Fruit fly (Drosophila melanogaster) whole organism, embryonic: ENCODE results near the gene CG12241.

Source experiments
- B-H2 ChIP-seq: fragments of 200-800 bp; sonication (Bioruptor generic); optimal IDR thresholded peaks from 2 replicates; lab custom pipeline; 2018; ENCODE audit warnings: missing biosample characterization, mild to moderate bottlenecking, missing genetic modification characterization
- Bdp1 ChIP-seq: fragments of 200-800 bp; sonication (Bioruptor generic); optimal IDR thresholded peaks from 3 replicates; lab custom pipeline; 2016; ENCODE audit warnings: missing biosample characterization, missing genetic modification characterization
- Blimp-1 ChIP-seq: fragments of 200-800 bp; sonication (Bioruptor generic); optimal IDR thresholded peaks from 3 replicates; lab custom pipeline; 2018; ENCODE audit warnings: missing biosample characterization, missing genetic modification characterization, mild to moderate bottlenecking, moderate library complexity, missing genetic modification reagents
- CG10462 ChIP-seq: fragments of 200-800 bp; sonication (Bioruptor generic); optimal IDR thresholded peaks from 2 replicates; lab custom pipeline; 2016; ENCODE audit warnings: missing biosample characterization, missing genetic modification characterization
- CG10979 ChIP-seq: fragments of 200-800 bp; sonication (Bioruptor generic); optimal IDR thresholded peaks from 2 replicates; lab custom pipeline; 2018; ENCODE audit warnings: missing biosample characterization, mild to moderate bottlenecking, missing genetic modification characterization, moderate library complexity
- CG12744 ChIP-seq: fragments of 200-800 bp; sonication (Bioruptor generic); optimal IDR thresholded peaks from 2 replicates; lab custom pipeline; 2016; ENCODE audit warnings: missing biosample characterization, missing genetic modification characterization
- CG1529 ChIP-seq: fragments of 200-800 bp; sonication (Bioruptor generic); optimal IDR thresholded peaks from 3 replicates; lab custom pipeline; 2018; ENCODE audit warnings: missing biosample characterization, missing genetic modification characterization
- CG15601 ChIP-seq: fragments of 200-800 bp; sonication (Bioruptor generic); optimal IDR thresholded peaks from 3 replicates; lab custom pipeline; 2019; ENCODE audit warnings: missing biosample characterization, mild to moderate bottlenecking, missing genetic modification characterization, moderate library complexity
- CG16813 ChIP-seq: fragments of 200-800 bp; sonication (Bioruptor generic); IDR thresholded peaks from 3 replicates; pipeline ENCODE4 v1.3.6; 2022; ENCODE audit warnings: missing biosample characterization, missing genetic modification characterization; ENCODE audit not compliant: partially characterized antibody
- CG2129 ChIP-seq: fragments of 200-800 bp; sonication (Bioruptor generic); IDR thresholded peaks from 2 replicates; pipeline ENCODE4 v1.3.6; 2022; ENCODE audit warnings: missing biosample characterization, missing genetic modification characterization; ENCODE audit not compliant: partially characterized antibody
- CG31365 ChIP-seq: fragments of 200-800 bp; sonication (Bioruptor generic); optimal IDR thresholded peaks from 2 replicates; lab custom pipeline; 2018; ENCODE audit warnings: missing biosample characterization, mild to moderate bottlenecking, missing genetic modification characterization
- CG32767 ChIP-seq: fragments of 200-800 bp; sonication (Bioruptor generic); IDR thresholded peaks from 2 replicates; pipeline ENCODE4 v1.3.6; 2022; ENCODE audit warnings: missing biosample characterization, missing genetic modification characterization
- CG3281 ChIP-seq: fragments of 200-800 bp; sonication (Bioruptor generic); optimal IDR thresholded peaks from 3 replicates; lab custom pipeline; 2017; ENCODE audit warnings: missing biosample characterization, mild to moderate bottlenecking, missing genetic modification characterization
- CG4424 ChIP-seq: fragments of 200-800 bp; sonication (Bioruptor generic); optimal IDR thresholded peaks from 3 replicates; lab custom pipeline; 2016; ENCODE audit warnings: missing biosample characterization, missing genetic modification characterization
- CG8089 ChIP-seq: fragments of 200-800 bp; sonication (Bioruptor generic); optimal IDR thresholded peaks from 3 replicates; lab custom pipeline; 2016; ENCODE audit warnings: missing biosample characterization, missing genetic modification characterization
- Deaf1 ChIP-seq: fragments of 200-800 bp; optimal IDR thresholded peaks from 3 replicates; lab custom pipeline; 2019; ENCODE audit warnings: missing biosample characterization, mild to moderate bottlenecking, missing genetic modification characterization, moderate library complexity
- Dref ChIP-seq: fragments of 200-800 bp; sonication (Bioruptor generic); IDR thresholded peaks from 2 replicates; pipeline ENCODE4 v1.3.6; 2022; ENCODE audit warnings: missing biosample characterization, missing genetic modification characterization
- E2f2 ChIP-seq: fragments of 200-800 bp; sonication (Bioruptor generic); IDR thresholded peaks from 2 replicates; pipeline ENCODE4 v1.3.6; 2022; ENCODE audit warnings: missing biosample characterization, missing genetic modification characterization
- Gug ChIP-seq: fragments of 200-800 bp; sonication (Bioruptor generic); IDR thresholded peaks from 4 replicates; pipeline ENCODE4 v1.3.6; 2022; ENCODE audit warnings: missing biosample characterization, missing genetic modification characterization
- HLH4C ChIP-seq: fragments of 200-800 bp; sonication (Bioruptor generic); IDR thresholded peaks from 3 replicates; pipeline ENCODE4 v1.3.6; 2022; ENCODE audit warnings: missing biosample characterization, missing genetic modification characterization; ENCODE audit not compliant: partially characterized antibody
- Hr3 ChIP-seq: fragments of 200-800 bp; sonication (Bioruptor generic); optimal IDR thresholded peaks from 3 replicates; lab custom pipeline; 2016; ENCODE audit warnings: missing biosample characterization, missing genetic modification characterization
- Hsf ChIP-seq: fragments of 200-800 bp; sonication (Bioruptor generic); optimal IDR thresholded peaks from 3 replicates; lab custom pipeline; 2016; ENCODE audit warnings: missing biosample characterization, missing genetic modification characterization
- MTF-1 ChIP-seq: fragments of 200-800 bp; sonication (Bioruptor generic); optimal IDR thresholded peaks from 2 replicates; lab custom pipeline; 2018; ENCODE audit warnings: missing biosample characterization, mild to moderate bottlenecking, missing genetic modification characterization, borderline replicate concordance
- NK7.1 ChIP-seq: fragments of 200-800 bp; sonication (Bioruptor generic); optimal IDR thresholded peaks from 3 replicates; lab custom pipeline; 2016; ENCODE audit warnings: missing biosample characterization, missing genetic modification characterization
- PHDP ChIP-seq: fragments of 200-800 bp; sonication (Bioruptor generic); optimal IDR thresholded peaks from 3 replicates; lab custom pipeline; 2018; ENCODE audit warnings: missing biosample characterization, mild to moderate bottlenecking, missing genetic modification characterization, moderate library complexity
- Rx ChIP-seq: fragments of 200-800 bp; sonication (Bioruptor generic); IDR thresholded peaks from 2 replicates; pipeline ENCODE4 v1.3.6; 2022; ENCODE audit warnings: missing biosample characterization, missing genetic modification characterization
- Usf ChIP-seq: fragments of 200-800 bp; sonication (Bioruptor generic); optimal IDR thresholded peaks from 2 replicates; lab custom pipeline; 2017; ENCODE audit warnings: missing genotype, missing biosample characterization, missing genetic modification characterization
- ap ChIP-seq: fragments of 200-800 bp; sonication (Bioruptor generic); IDR thresholded peaks from 2 replicates; pipeline ENCODE4 v1.3.6; 2022; ENCODE audit warnings: missing biosample characterization, missing genetic modification characterization
- ato ChIP-seq: fragments of 200-800 bp; sonication (Bioruptor generic); IDR thresholded peaks from 2 replicates; pipeline ENCODE4 v1.3.6; 2022; ENCODE audit warnings: missing biosample characterization, missing genetic modification characterization; ENCODE audit not compliant: partially characterized antibody
- az2 ChIP-seq: fragments of 200-800 bp; sonication (Bioruptor generic); optimal IDR thresholded peaks from 3 replicates; lab custom pipeline; 2016; ENCODE audit warnings: missing biosample characterization, missing genetic modification characterization
- cg ChIP-seq: fragments of 200-800 bp; sonication (Bioruptor generic); optimal IDR thresholded peaks from 3 replicates; lab custom pipeline; 2019; ENCODE audit warnings: missing biosample characterization, mild to moderate bottlenecking, missing genetic modification characterization, moderate library complexity
- crol ChIP-seq: fragments of 200-800 bp; sonication (Bioruptor generic); IDR thresholded peaks from 2 replicates; pipeline ENCODE4 v1.3.6; 2022; ENCODE audit warnings: missing biosample characterization, missing genetic modification characterization
- crp ChIP-seq, 2 experiments: fragments of 200-800 bp; sonication (Bioruptor generic); optimal IDR thresholded peaks; 2 replicates in 1 of 2; 3 replicates in 1 of 2; lab custom pipeline; 2017; ENCODE audit warnings: missing biosample characterization in 2 of 2, missing genetic modification characterization in 2 of 2, mild to moderate bottlenecking in 1 of 2, moderate library complexity in 1 of 2
- eyg ChIP-seq: fragments of 200-800 bp; sonication (Bioruptor generic); optimal IDR thresholded peaks from 3 replicates; lab custom pipeline; 2016; ENCODE audit warnings: missing biosample characterization, missing genetic modification characterization
- hbn ChIP-seq: fragments of 200-800 bp; sonication (Bioruptor generic); IDR thresholded peaks from 2 replicates; pipeline ENCODE4 v1.3.6; 2022; ENCODE audit warnings: missing biosample characterization, missing genetic modification characterization; ENCODE audit not compliant: partially characterized antibody
- jumu ChIP-seq: fragments of 200-800 bp; sonication (Bioruptor generic); optimal IDR thresholded peaks from 3 replicates; lab custom pipeline; 2016; ENCODE audit warnings: missing biosample characterization, missing genetic modification characterization
- lilli ChIP-seq: fragments of 200-800 bp; sonication (Bioruptor generic); optimal IDR thresholded peaks from 3 replicates; lab custom pipeline; 2016; ENCODE audit warnings: missing biosample characterization, missing genetic modification characterization
- maf-S ChIP-seq: fragments of 200-800 bp; sonication (Bioruptor generic); optimal IDR thresholded peaks from 2 replicates; lab custom pipeline; 2016; ENCODE audit warnings: missing biosample characterization, missing genetic modification characterization
- mld ChIP-seq: fragments of 200-800 bp; sonication (Bioruptor generic); IDR thresholded peaks from 3 replicates; pipeline ENCODE4 v1.3.6; 2022; ENCODE audit warnings: missing biosample characterization, missing genetic modification characterization; ENCODE audit not compliant: partially characterized antibody
- nom ChIP-seq: fragments of 200-800 bp; sonication (Bioruptor generic); optimal IDR thresholded peaks from 2 replicates; lab custom pipeline; 2017; ENCODE audit warnings: missing biosample characterization, missing genetic modification characterization, mild to moderate bottlenecking, moderate library complexity, missing genetic modification reagents
- oc ChIP-seq: fragments of 200-800 bp; sonication (Bioruptor generic); optimal IDR thresholded peaks from 2 replicates; lab custom pipeline; 2018; ENCODE audit warnings: missing biosample characterization, mild to moderate bottlenecking, missing genetic modification characterization, moderate library complexity
- phol ChIP-seq: fragments of 200-800 bp; sonication (Bioruptor generic); optimal IDR thresholded peaks from 3 replicates; lab custom pipeline; 2018; ENCODE audit warnings: missing biosample characterization, mild to moderate bottlenecking, missing genetic modification characterization, moderate library complexity
- sens-2 ChIP-seq: fragments of 200-800 bp; sonication (Bioruptor generic); IDR thresholded peaks from 2 replicates; pipeline ENCODE4 v1.3.6; 2022; ENCODE audit warnings: missing biosample characterization, missing genetic modification characterization
- sim ChIP-seq: fragments of 200-800 bp; sonication (Bioruptor generic); IDR thresholded peaks from 2 replicates; pipeline ENCODE4 v1.3.6; 2022; ENCODE audit warnings: missing biosample characterization, missing genetic modification characterization
- slbo ChIP-seq: fragments of 200-800 bp; sonication (Bioruptor generic); IDR thresholded peaks from 2 replicates; pipeline ENCODE4 v1.3.6; 2022; ENCODE audit warnings: missing biosample characterization, missing genetic modification characterization
- sna ChIP-seq: fragments of 200-800 bp; sonication (Bioruptor generic); IDR thresholded peaks from 2 replicates; pipeline ENCODE4 v1.3.6; 2022; ENCODE audit warnings: missing biosample characterization, missing genetic modification characterization; ENCODE audit not compliant: partially characterized antibody
- tin ChIP-seq: fragments of 200-800 bp; sonication (Bioruptor generic); optimal IDR thresholded peaks from 3 replicates; lab custom pipeline; 2016; ENCODE audit warnings: missing biosample characterization, missing genetic modification characterization
- tna ChIP-seq: fragments of 200-800 bp; sonication (Bioruptor generic); IDR thresholded peaks from 2 replicates; pipeline ENCODE4 v1.3.6; 2022; ENCODE audit warnings: missing biosample characterization, missing genetic modification characterization; ENCODE audit not compliant: partially characterized antibody
- unc-4 ChIP-seq: fragments of 200-800 bp; sonication (Bioruptor generic); IDR thresholded peaks from 2 replicates; pipeline ENCODE4 v1.3.6; 2022; ENCODE audit warnings: missing biosample characterization, missing genetic modification characterization; ENCODE audit not compliant: partially characterized antibody
- wor ChIP-seq: fragments of 200-800 bp; sonication (Bioruptor generic); IDR thresholded peaks from 2 replicates; pipeline ENCODE4 v1.3.6; 2022; ENCODE audit warnings: missing biosample characterization, missing genetic modification characterization
- zfh1 ChIP-seq: fragments of 200-800 bp; sonication (Bioruptor generic); IDR thresholded peaks from 3 replicates; pipeline ENCODE4 v1.3.6; 2022; ENCODE audit warnings: missing biosample characterization, missing genetic modification characterization

Gene CG12241

DNA sequence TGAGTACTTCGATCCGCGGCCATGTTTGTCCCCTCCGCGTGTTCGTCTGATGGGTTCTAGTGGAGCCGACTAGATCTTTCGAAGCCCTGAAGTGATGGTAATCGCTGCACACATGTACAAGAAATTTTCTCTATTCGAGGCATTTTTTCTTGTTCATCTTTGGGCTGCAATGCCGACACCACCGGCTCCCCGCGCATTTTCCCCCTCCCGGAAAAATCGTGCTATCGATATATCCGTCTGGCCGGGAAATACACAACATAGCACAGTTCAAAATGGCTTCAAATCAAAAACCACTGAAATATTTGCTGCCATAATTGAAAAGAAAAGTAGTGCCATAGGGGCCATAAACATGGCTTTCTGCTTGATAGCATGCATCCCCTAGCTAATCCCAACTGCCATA, 44.9 kb downstream of the CG12241 start:
- TF ChIP-seq sna (GFP tag; lab: Robert Waterston, UW) (no peak), ato (0 out of 2 replicates have a peak, but pooled peaks have one; percentile 30), Dref (GFP tag; lab: Robert Waterston, UW) (peak; percentile 65), crp (GFP tag; optimal IDR thresholded peaks at IDR 0.05; lab: Kevin White, UChicago) (no peak), mld (0 out of 3 replicates have a peak, but pooled peaks have one; percentile 17), sens-2 (no peak), CG1529 (GFP tag; lab: Kevin White, UChicago) (no peak), CG16813 (0 out of 3 replicates have a peak, but pooled peaks have one; percentile 16), CG4424 (GFP tag; lab: Kevin White, UChicago) (no peak), PHDP (tag; lab: Kevin White, UChicago) (no peak), Hsf (GFP tag; lab: Kevin White, UChicago) (no peak), MTF-1 (GFP tag; lab: Kevin White, UChicago) (no peak), CG15601 (no peak), Blimp-1 (GFP tag; lab: Kevin White, UChicago) (no peak), crol (GFP tag; lab: Robert Waterston, UW) (peak; percentile 87), CG2129 (GFP tag; lab: Robert Waterston, UW) (no peak), NK7.1 (GFP tag; lab: Kevin White, UChicago) (no peak), B-H2 (no peak), Hr3 (no peak), CG31365 (tag; lab: Kevin White, UChicago) (no peak), zfh1 (GFP tag; lab: Robert Waterston, UW) (no peak), nom (GFP tag; lab: Kevin White, UChicago) (no peak), sim (no peak), maf-S (GFP tag; lab: Kevin White, UChicago) (no peak), Usf (GFP tag; lab: Kevin White, UChicago) (no peak), lilli (GFP tag; lab: Kevin White, UChicago) (no peak), tin (GFP tag; lab: Kevin White, UChicago) (no peak), E2f2 (GFP tag; lab: Robert Waterston, UW) (peak; percentile 43; the same call in 1 of the 2 replicates), Bdp1 (GFP tag; lab: Kevin White, UChicago) (no peak), wor (GFP tag; lab: Robert Waterston, UW) (no peak), phol (tag; lab: Kevin White, UChicago) (peak; percentile 30), CG10979 (tag; lab: Kevin White, UChicago) (no peak), az2 (no peak), cg (GFP tag; lab: Kevin White, UChicago) (no peak), slbo (GFP tag; lab: Robert Waterston, UW) (no peak), Rx (GFP tag; lab: Robert Waterston, UW) (no peak), CG32767 (GFP tag; lab: Robert Waterston, UW) (no peak), CG8089 (GFP tag; lab: Kevin White, UChicago) (no peak), tna (GFP tag; lab: Robert Waterston, UW) (no peak), jumu (no peak), Deaf1 (tag; lab: Kevin White, UChicago) (no peak), ap (GFP tag; lab: Robert Waterston, UW) (no peak), unc-4 (GFP tag; lab: Robert Waterston, UW) (peak; percentile 37), Gug (no peak), eyg (GFP tag; lab: Kevin White, UChicago) (no peak), HLH4C (GFP tag; lab: Robert Waterston, UW) (peak; percentile 6; the same call in 2 of the 3 replicates), oc (tag; lab: Kevin White, UChicago) (no peak), CG12744 (GFP tag; lab: Kevin White, UChicago) (no peak), CG10462 (GFP tag; lab: Kevin White, UChicago) (no peak), CG3281 (no peak), hbn (GFP tag; lab: Robert Waterston, UW) (peak; percentile 30)
